Worm (Caenorhabditis elegans) whole organism, L4 larva: ENCODE results near the gene lgg-1.
A peak's percentile ranks its signal among the peaks of the same experiment; 100 is the strongest.

ENCODE experiments used
- D1046.2 ChIP-seq: fragments of 200-800 bp; sonication (Bioruptor generic); IDR thresholded peaks from 2 replicates; pipeline ENCODE4 v1.3.6; 2022; ENCODE audit warnings: missing genetic modification characterization, missing compliant biosample characterization
- F10B5.3 ChIP-seq: sonication (generic microtip); optimal IDR thresholded peaks from 2 replicates; lab custom pipeline; 2016; ENCODE audit warnings: mild to moderate bottlenecking, missing genetic modification characterization, missing compliant biosample characterization
- F26F4.8 ChIP-seq: fragments of 200-800 bp; sonication (Bioruptor generic); conservative IDR thresholded peaks from 2 replicates; pipeline ENCODE4 v1.3.6; 2022; ENCODE audit warnings: missing genetic modification characterization, missing compliant biosample characterization
- F37D6.2 ChIP-seq: sonication (generic microtip); optimal IDR thresholded peaks from 2 replicates; lab custom pipeline; 2016; ENCODE audit warnings: mild to moderate bottlenecking, missing genetic modification characterization, missing compliant biosample characterization
- T20F7.1 ChIP-seq: fragments of 200-800 bp; sonication (Bioruptor generic); optimal IDR thresholded peaks from 2 replicates; lab custom pipeline; 2018; ENCODE audit warnings: mild to moderate bottlenecking, missing genetic modification characterization, missing compliant biosample characterization
- Y75B8A.6 ChIP-seq: fragments of 200-800 bp; sonication (Bioruptor generic); IDR thresholded peaks from 2 replicates; pipeline ENCODE4 v1.3.6; 2022; ENCODE audit warnings: missing genetic modification reagents, missing genetic modification characterization, missing compliant biosample characterization
- ZK337.2 ChIP-seq: fragments of 200-800 bp; sonication (Bioruptor generic); IDR thresholded peaks from 2 replicates; pipeline ENCODE4 v1.3.6; 2022; ENCODE audit warnings: missing genetic modification reagents, missing genetic modification characterization, missing compliant biosample characterization
- ZK546.5 ChIP-seq, 2 experiments: sonication (generic microtip); optimal IDR thresholded peaks; 2 replicates each; lab custom pipeline; 2017; ENCODE audit warnings: missing biosample characterization in 2 of 2, missing genetic modification characterization in 2 of 2
- aha-1 ChIP-seq: fragments of 150-350 bp; peaks from one replicate; lab custom pipeline; 2014; ENCODE audit warnings: missing biosample characterization, missing genetic modification characterization
- attf-4 ChIP-seq: sonication (generic microtip); optimal IDR thresholded peaks from 3 replicates; lab custom pipeline; 2017; ENCODE audit warnings: missing biosample characterization, missing genetic modification characterization
- ceh-32 ChIP-seq: sonication (generic microtip); optimal IDR thresholded peaks from 2 replicates; lab custom pipeline; 2016; ENCODE audit warnings: mild to moderate bottlenecking, missing genetic modification characterization, missing compliant biosample characterization; ENCODE audit not compliant: poor library complexity
- ceh-44 ChIP-seq: fragments of 200-800 bp; sonication (Bioruptor generic); IDR thresholded peaks from 2 replicates; pipeline ENCODE4 v1.3.6; 2022; ENCODE audit warnings: missing genetic modification reagents, missing genetic modification characterization, missing compliant biosample characterization
- ces-1 ChIP-seq: fragments of 150-350 bp; sonication (generic microtip); optimal IDR thresholded peaks from 4 replicates; lab custom pipeline; 2014; ENCODE audit warnings: missing biosample characterization, missing genetic modification reagents, missing genetic modification characterization
- ctbp-1 ChIP-seq: fragments of 200-800 bp; sonication (Bioruptor generic); IDR thresholded peaks from 2 replicates; pipeline ENCODE4 v1.3.6; 2022; ENCODE audit warnings: missing genetic modification reagents, missing genetic modification characterization, missing compliant biosample characterization
- daf-19 ChIP-seq: fragments of 200-800 bp; sonication (Bioruptor generic); conservative IDR thresholded peaks from 2 replicates; pipeline ENCODE4 v1.3.6; 2022; ENCODE audit warnings: missing genetic modification characterization, missing compliant biosample characterization
- dmd-6 ChIP-seq: fragments of 200-800 bp; sonication (Bioruptor generic); IDR thresholded peaks from 2 replicates; pipeline ENCODE4 v1.3.6; 2022; ENCODE audit warnings: missing genetic modification reagents, missing genetic modification characterization, missing compliant biosample characterization
- dpl-1 ChIP-seq: fragments of 150-350 bp; optimal IDR thresholded peaks from 2 replicates; lab custom pipeline; 2014; ENCODE audit warnings: missing biosample characterization, missing genetic modification reagents, missing genetic modification characterization
- fkh-10 ChIP-seq: fragments of 150-350 bp; optimal IDR thresholded peaks from 2 replicates; lab custom pipeline; 2014; ENCODE audit warnings: missing biosample characterization, missing genetic modification reagents, missing genetic modification characterization
- fos-1 ChIP-seq: fragments of 150-350 bp; optimal IDR thresholded peaks from 2 replicates; lab custom pipeline; 2014; ENCODE audit warnings: missing biosample characterization, missing genetic modification characterization
- gei-8 ChIP-seq: fragments of 200-800 bp; sonication (Bioruptor generic); optimal IDR thresholded peaks from 2 replicates; lab custom pipeline; 2018; ENCODE audit warnings: mild to moderate bottlenecking, missing genetic modification characterization, missing compliant biosample characterization
- hlh-11 ChIP-seq: fragments of 200-800 bp; sonication (Bioruptor generic); optimal IDR thresholded peaks from 2 replicates; lab custom pipeline; 2018; ENCODE audit warnings: mild to moderate bottlenecking, missing genetic modification characterization, missing compliant biosample characterization
- jun-1 ChIP-seq: fragments of 150-350 bp; optimal IDR thresholded peaks from 2 replicates; lab custom pipeline; 2014; ENCODE audit warnings: missing biosample characterization, missing genetic modification reagents, missing genetic modification characterization
- lim-7 ChIP-seq: fragments of 200-800 bp; sonication (Bioruptor generic); IDR thresholded peaks from 2 replicates; pipeline ENCODE4 v1.3.6; 2022; ENCODE audit warnings: missing genetic modification characterization, missing compliant biosample characterization
- lin-1 ChIP-seq: fragments of 200-800 bp; sonication (Bioruptor generic); IDR thresholded peaks from 2 replicates; pipeline ENCODE4 v1.3.6; 2022; ENCODE audit warnings: missing genetic modification reagents, missing genetic modification characterization, missing compliant biosample characterization
- lin-13 ChIP-seq: fragments of 150-350 bp; optimal IDR thresholded peaks from 2 replicates; lab custom pipeline; 2014; ENCODE audit warnings: missing biosample characterization, missing genetic modification reagents, missing genetic modification characterization
- lin-15B ChIP-seq: fragments of 150-350 bp; sonication (generic microtip); optimal IDR thresholded peaks from 3 replicates; lab custom pipeline; 2014; ENCODE audit warnings: missing biosample characterization, missing genetic modification characterization
- lin-38 ChIP-seq: fragments of 200-800 bp; sonication (Bioruptor generic); IDR thresholded peaks from 2 replicates; pipeline ENCODE4 v1.3.6; 2022; ENCODE audit warnings: missing genetic modification reagents, missing genetic modification characterization, missing compliant biosample characterization
- lin-39 ChIP-seq: fragments of 150-350 bp; optimal IDR thresholded peaks from 2 replicates; lab custom pipeline; 2014; ENCODE audit warnings: missing biosample characterization, missing genetic modification reagents, missing genetic modification characterization
- lir-3 ChIP-seq: sonication (generic microtip); optimal IDR thresholded peaks from 2 replicates; lab custom pipeline; 2016; ENCODE audit warnings: mild to moderate bottlenecking, missing genetic modification characterization, missing compliant biosample characterization
- mdt-29 ChIP-seq: fragments of 200-800 bp; sonication (Bioruptor generic); IDR thresholded peaks from 2 replicates; pipeline ENCODE4 v1.3.6; 2022; ENCODE audit warnings: missing genetic modification reagents, missing genetic modification characterization, missing compliant biosample characterization
- mxl-2 ChIP-seq: fragments of 200-800 bp; sonication (Bioruptor generic); conservative IDR thresholded peaks from 2 replicates; pipeline ENCODE4 v1.3.6; 2022; ENCODE audit warnings: missing genetic modification reagents, missing genetic modification characterization, missing compliant biosample characterization
- nhr-111 ChIP-seq: fragments of 200-800 bp; sonication (Bioruptor generic); optimal IDR thresholded peaks from 2 replicates; lab custom pipeline; 2018; ENCODE audit warnings: mild to moderate bottlenecking, missing genetic modification characterization, missing compliant biosample characterization
- nhr-28 ChIP-seq: fragments of 150-350 bp; optimal IDR thresholded peaks from 2 replicates; lab custom pipeline; 2014; ENCODE audit warnings: missing biosample characterization, missing genetic modification characterization
- nhr-41 ChIP-seq: fragments of 200-800 bp; sonication (Bioruptor generic); IDR thresholded peaks from 2 replicates; pipeline ENCODE4 v1.3.6; 2022; ENCODE audit warnings: missing genetic modification reagents, missing genetic modification characterization, missing compliant biosample characterization
- nhr-48 ChIP-seq: sonication (generic microtip); optimal IDR thresholded peaks from 2 replicates; lab custom pipeline; 2016; ENCODE audit warnings: mild to moderate bottlenecking, missing genetic modification characterization, missing compliant biosample characterization
- nhr-6 ChIP-seq: fragments of 150-350 bp; optimal IDR thresholded peaks from 2 replicates; lab custom pipeline; 2014; ENCODE audit warnings: missing biosample characterization, missing genetic modification characterization
- nhr-76 ChIP-seq: fragments of 150-350 bp; optimal IDR thresholded peaks from 2 replicates; lab custom pipeline; 2014; ENCODE audit warnings: missing biosample characterization, missing genetic modification characterization
- nhr-77 ChIP-seq: fragments of 150-350 bp; optimal IDR thresholded peaks from 2 replicates; lab custom pipeline; 2014; ENCODE audit warnings: missing biosample characterization, missing genetic modification characterization
- pha-4 ChIP-seq, 2 experiments: fragments of 150-350 bp in 1 of 2; fragments of 200-800 bp in 1 of 2; sonication (Bioruptor generic) in 1 of 2; IDR thresholded peaks in 1 of 2; optimal IDR thresholded peaks in 1 of 2; 2 replicates each; pipeline versions ENCODE4 v1.3.6 to Lab custom; 2014 to 2022; ENCODE audit warnings: missing genetic modification characterization in 2 of 2, missing genetic modification reagents in 2 of 2, missing biosample characterization in 1 of 2, missing compliant biosample characterization in 1 of 2
- saeg-2 ChIP-seq: fragments of 200-800 bp; sonication (Bioruptor generic); IDR thresholded peaks from 2 replicates; pipeline ENCODE4 v1.3.6; 2022; ENCODE audit warnings: missing genetic modification reagents, missing genetic modification characterization, missing compliant biosample characterization
- sdz-12 ChIP-seq: fragments of 200-800 bp; sonication (Bioruptor generic); optimal IDR thresholded peaks from 2 replicates; lab custom pipeline; 2018; ENCODE audit warnings: mild to moderate bottlenecking, missing genetic modification characterization, missing compliant biosample characterization
- skn-1 ChIP-seq: fragments of 150-350 bp; optimal IDR thresholded peaks from 2 replicates; lab custom pipeline; 2014; ENCODE audit warnings: missing biosample characterization, missing genetic modification characterization
- snpc-1.2 ChIP-seq: fragments of 200-800 bp; sonication (Bioruptor generic); IDR thresholded peaks from 2 replicates; pipeline ENCODE4 v1.3.6; 2022; ENCODE audit warnings: missing genetic modification reagents, missing genetic modification characterization, missing compliant biosample characterization
- spr-1 ChIP-seq: sonication (generic microtip); optimal IDR thresholded peaks from 2 replicates; lab custom pipeline; 2016; ENCODE audit warnings: mild to moderate bottlenecking, missing genetic modification characterization, missing compliant biosample characterization
- spr-3 ChIP-seq: fragments of 200-800 bp; sonication (Bioruptor generic); optimal IDR thresholded peaks from 2 replicates; lab custom pipeline; 2018; ENCODE audit warnings: mild to moderate bottlenecking, missing genetic modification characterization, missing compliant biosample characterization
- tag-97 ChIP-seq: fragments of 200-800 bp; sonication (Bioruptor generic); IDR thresholded peaks from 2 replicates; pipeline ENCODE4 v1.3.6; 2022; ENCODE audit warnings: missing genetic modification characterization, missing compliant biosample characterization
- tra-1 ChIP-seq: fragments of 200-800 bp; sonication (Bioruptor generic); IDR thresholded peaks from 2 replicates; pipeline ENCODE4 v1.3.6; 2022; ENCODE audit warnings: missing genetic modification reagents, missing genetic modification characterization, missing compliant biosample characterization
- zag-1 ChIP-seq: fragments of 150-350 bp; optimal IDR thresholded peaks from 2 replicates; lab custom pipeline; 2014; ENCODE audit warnings: missing biosample characterization, missing genetic modification characterization
- zfp-2 ChIP-seq: sonication (generic microtip); optimal IDR thresholded peaks from 2 replicates; lab custom pipeline; 2016; ENCODE audit warnings: mild to moderate bottlenecking, missing genetic modification characterization, missing compliant biosample characterization
- zip-2 ChIP-seq: fragments of 150-350 bp; optimal IDR thresholded peaks from 2 replicates; lab custom pipeline; 2014; ENCODE audit warnings: missing biosample characterization, missing genetic modification characterization
- ztf-11 ChIP-seq: fragments of 150-350 bp; optimal IDR thresholded peaks from 2 replicates; lab custom pipeline; 2014; ENCODE audit warnings: missing biosample characterization, missing genetic modification characterization

Gene lgg-1

ce11 chrII:6346551-6347079 is 904 bp downstream of the lgg-1 start (continued):
- TF ChIP-seq pha-4 (GFP tag; IDR thresholded peaks at IDR 0.05; lab: Robert Waterston, UW): peak; percentile 74; the same call in 1 of the 2 replicates
- TF ChIP-seq pha-4 (tag; optimal IDR thresholded peaks at IDR 0.05; lab: Kevin White, UChicago): peak; percentile 7
- peak; percentile 47; the same call in 1 of the 2 replicates for TF ChIP-seq dmd-6 (GFP tag; lab: Robert Waterston, UW)
- TF ChIP-seq nhr-41 (GFP tag; lab: Robert Waterston, UW): no peak
- TF ChIP-seq lir-3 (tag; lab: Kevin White, UChicago): no peak
- TF ChIP-seq nhr-28 (tag; lab: Kevin White, UChicago): peak; percentile 26
- no peak for TF ChIP-seq fos-1
- no peak for TF ChIP-seq ceh-32 (tag; lab: Kevin White, UChicago)
- TF ChIP-seq attf-4: no peak
- peak; percentile 80 for TF ChIP-seq tra-1
- no peak; the same call in 1 of the 2 replicates for TF ChIP-seq D1046.2 (GFP tag; lab: Robert Waterston, UW)
- no peak for TF ChIP-seq fkh-10
- no peak for TF ChIP-seq mxl-2 (GFP tag; lab: Robert Waterston, UW)
- TF ChIP-seq ztf-11 (tag; lab: Kevin White, UChicago): no peak
- peak; percentile 55; the same call in 1 of the 2 replicates for TF ChIP-seq saeg-2 (GFP tag; lab: Robert Waterston, UW)
- TF ChIP-seq zfp-2 (tag; lab: Kevin White, UChicago): no peak
- TF ChIP-seq aha-1 (tag; lab: Kevin White, UChicago): peak; percentile 75
- peak; percentile 54; the same call in 1 of the 2 replicates for TF ChIP-seq Y75B8A.6 (GFP tag; lab: Robert Waterston, UW)
- TF ChIP-seq snpc-1.2 (GFP tag; lab: Robert Waterston, UW): peak; percentile 65
- TF ChIP-seq sdz-12 (GFP tag; lab: Kevin White, UChicago): peak; percentile 71
- no peak for TF ChIP-seq ZK546.5 (tag; optimal IDR thresholded peaks at IDR 0.05; lab: Kevin White, UChicago)
- peak; percentile 50 for TF ChIP-seq spr-3 (GFP tag; lab: Kevin White, UChicago)
- TF ChIP-seq lim-7 (GFP tag; lab: Robert Waterston, UW): peak; percentile 53; the same call in 1 of the 2 replicates
- peak; percentile 77; the same call in 1 of the 2 replicates for TF ChIP-seq lin-1 (GFP tag; lab: Robert Waterston, UW)
- no peak for TF ChIP-seq lin-39 (tag; lab: Kevin White, UChicago)
- peak; percentile 20 for TF ChIP-seq F37D6.2 (tag; lab: Kevin White, UChicago)
- 0 out of 2 replicates have a peak, but pooled peaks have one; percentile 21 for TF ChIP-seq ZK337.2
- TF ChIP-seq daf-19 (GFP tag; lab: Robert Waterston, UW): peak; percentile 77
- no peak for TF ChIP-seq tag-97 (GFP tag; lab: Robert Waterston, UW)
- peak; percentile 74 for TF ChIP-seq ctbp-1 (GFP tag; lab: Robert Waterston, UW)
- TF ChIP-seq hlh-11: peak; percentile 61
- TF ChIP-seq spr-1 (tag; lab: Kevin White, UChicago): peak; percentile 70
- TF ChIP-seq dpl-1 (GFP tag; lab: Kevin White, UChicago): peak; percentile 31
- no peak for TF ChIP-seq zag-1
- TF ChIP-seq zip-2 (tag; lab: Kevin White, UChicago): peak; percentile 46
- no peak for TF ChIP-seq ceh-44 (GFP tag; lab: Robert Waterston, UW)
- TF ChIP-seq ces-1 (GFP tag; lab: Kevin White, UChicago): no peak
- no peak for TF ChIP-seq skn-1 (tag; lab: Kevin White, UChicago)
- TF ChIP-seq lin-13: peak; percentile 76
- TF ChIP-seq F26F4.8 (GFP tag; lab: Robert Waterston, UW): no peak
- TF ChIP-seq nhr-6 (tag; lab: Kevin White, UChicago): peak; percentile 82
- TF ChIP-seq nhr-111 (GFP tag; lab: Kevin White, UChicago): no peak
- peak; percentile 80 for TF ChIP-seq T20F7.1 (GFP tag; lab: Kevin White, UChicago)
- TF ChIP-seq lin-15B (tag; lab: Kevin White, UChicago): no peak
- TF ChIP-seq nhr-77 (tag; lab: Kevin White, UChicago): peak; percentile 80
- peak; percentile 30 for TF ChIP-seq F10B5.3 (tag; lab: Kevin White, UChicago)
- TF ChIP-seq nhr-48 (tag; lab: Kevin White, UChicago): peak; percentile 14
- peak; percentile 19 for TF ChIP-seq nhr-76 (tag; lab: Kevin White, UChicago)
- peak; percentile 58 for TF ChIP-seq gei-8 (GFP tag; lab: Kevin White, UChicago)
- TF ChIP-seq mdt-29 (GFP tag; lab: Robert Waterston, UW): peak; percentile 86
- TF ChIP-seq jun-1 (tag; lab: Kevin White, UChicago): no peak
- TF ChIP-seq lin-38 (GFP tag; lab: Robert Waterston, UW): peak; percentile 66
